Worm (Caenorhabditis elegans) whole organism, L1 larva: ENCODE data around the gene eif-2A.

Experiments used
- C04F5.9 ChIP-seq: sonication (generic microtip); optimal IDR thresholded peaks from 2 replicates; lab custom pipeline; 2016; ENCODE audit warnings: missing genetic modification characterization, missing compliant biosample characterization
- C16A3.4 ChIP-seq: fragments of 150-350 bp; optimal IDR thresholded peaks from 2 replicates; lab custom pipeline; 2014; ENCODE audit warnings: missing biosample characterization, missing genetic modification characterization
- C34B4.2 ChIP-seq: sonication (generic microtip); optimal IDR thresholded peaks from 2 replicates; lab custom pipeline; 2017; ENCODE audit warnings: mild to moderate bottlenecking, missing genetic modification characterization, missing compliant biosample characterization
- Y116A8C.19 ChIP-seq: sonication (generic microtip); optimal IDR thresholded peaks from 2 replicates; lab custom pipeline; 2016; ENCODE audit warnings: missing compliant biosample characterization, missing genetic modification characterization, borderline replicate concordance
- alr-1 ChIP-seq: fragments of 200-800 bp; sonication (Bioruptor generic); optimal IDR thresholded peaks from 2 replicates; lab custom pipeline; 2018; ENCODE audit warnings: borderline replicate concordance, mild to moderate bottlenecking, missing genetic modification characterization, missing compliant biosample characterization
- aly-2 ChIP-seq: fragments of 150-350 bp; optimal IDR thresholded peaks from 2 replicates; lab custom pipeline; 2014; ENCODE audit warnings: missing biosample characterization, missing genetic modification characterization
- ama-1 ChIP-seq: fragments of 150-350 bp; optimal IDR thresholded peaks from 2 replicates; lab custom pipeline; 2014
- blmp-1 ChIP-seq: fragments of 150-350 bp; optimal IDR thresholded peaks from 2 replicates; lab custom pipeline; 2014; ENCODE audit warnings: missing biosample characterization, missing genetic modification characterization
- ceh-63 ChIP-seq: fragments of 200-800 bp; sonication (Bioruptor generic); optimal IDR thresholded peaks from 2 replicates; lab custom pipeline; 2018; ENCODE audit warnings: mild to moderate bottlenecking, missing genetic modification characterization, missing compliant biosample characterization
- ceh-82 ChIP-seq, 3 experiments: fragments of 150-350 bp in 1 of 3; sonication (generic microtip) in 2 of 3; optimal IDR thresholded peaks; 2 replicates each; lab custom pipeline; 2014 to 2017; ENCODE audit warnings: missing biosample characterization in 3 of 3, missing genetic modification characterization in 3 of 3
- ceh-88 ChIP-seq: fragments of 200-800 bp; sonication (Bioruptor generic); IDR thresholded peaks from 2 replicates; pipeline ENCODE4 v1.3.6; 2022; ENCODE audit warnings: missing genetic modification characterization, missing compliant biosample characterization
- dpl-1 ChIP-seq, 3 experiments: fragments of 150-350 bp in 2 of 3; sonication (generic microtip) in 1 of 3; optimal IDR thresholded peaks; 2 replicates each; lab custom pipeline; 2014 to 2017; ENCODE audit warnings: missing biosample characterization in 3 of 3, missing genetic modification characterization in 3 of 3, missing genetic modification reagents in 3 of 3
- egl-13 ChIP-seq: sonication (generic microtip); optimal IDR thresholded peaks from 2 replicates; lab custom pipeline; 2016; ENCODE audit warnings: missing genotype, missing genetic modification reagents, missing genetic modification characterization, missing compliant biosample characterization
- egl-27 ChIP-seq, 2 experiments: fragments of 150-350 bp in 1 of 2; sonication (generic microtip); optimal IDR thresholded peaks; 3 replicates each; lab custom pipeline; 2017 to 2018; ENCODE audit warnings: missing biosample characterization in 2 of 2, missing genetic modification characterization in 2 of 2, missing genetic modification reagents in 2 of 2
- elt-2 ChIP-seq: sonication (generic microtip); optimal IDR thresholded peaks from 2 replicates; lab custom pipeline; 2016; ENCODE audit warnings: missing genetic modification characterization, mild to moderate bottlenecking, inconsistent platforms, missing compliant biosample characterization, missing genetic modification reagents
- elt-3 ChIP-seq, 6 experiments: fragments of 150-350 bp in 1 of 6; sonication (generic microtip); optimal IDR thresholded peaks; 2 replicates each; lab custom pipeline; 2017 to 2018; ENCODE audit warnings: missing biosample characterization in 6 of 6, missing genetic modification characterization in 6 of 6, inconsistent platforms in 1 of 6
- ets-5 ChIP-seq: fragments of 200-800 bp; sonication (Bioruptor generic); IDR thresholded peaks from 2 replicates; pipeline ENCODE4 v1.3.6; 2022; ENCODE audit warnings: missing genetic modification characterization, missing compliant biosample characterization
- fkh-4 ChIP-seq: sonication (generic microtip); optimal IDR thresholded peaks from 2 replicates; lab custom pipeline; 2016; ENCODE audit warnings: missing compliant biosample characterization, missing genetic modification characterization, borderline replicate concordance
- fkh-8 ChIP-seq: sonication (generic microtip); optimal IDR thresholded peaks from 2 replicates; lab custom pipeline; 2016; ENCODE audit warnings: mild to moderate bottlenecking, missing genetic modification characterization, missing compliant biosample characterization
- fos-1 ChIP-seq: fragments of 150-350 bp; optimal IDR thresholded peaks from 2 replicates; lab custom pipeline; 2014; ENCODE audit warnings: missing biosample characterization, missing genetic modification characterization
- grh-1 ChIP-seq: fragments of 200-800 bp; sonication (Bioruptor generic); IDR thresholded peaks from 2 replicates; pipeline ENCODE4 v1.3.6; 2022; ENCODE audit warnings: missing genetic modification reagents, missing genetic modification characterization, missing compliant biosample characterization
- hlh-17 ChIP-seq: fragments of 200-800 bp; sonication (Bioruptor generic); optimal IDR thresholded peaks from 2 replicates; lab custom pipeline; 2018; ENCODE audit warnings: missing genetic modification characterization, mild to moderate bottlenecking, missing compliant biosample characterization, moderate library complexity, borderline replicate concordance
- irx-1 ChIP-seq: sonication (generic microtip); optimal IDR thresholded peaks from 2 replicates; lab custom pipeline; 2016; ENCODE audit warnings: missing genetic modification characterization, missing compliant biosample characterization
- isw-1 ChIP-seq: fragments of 200-800 bp; sonication (Bioruptor generic); IDR thresholded peaks from 2 replicates; pipeline ENCODE4 v1.3.6; 2022; ENCODE audit warnings: missing genetic modification characterization, missing compliant biosample characterization
- jun-1 ChIP-seq: fragments of 150-350 bp; optimal IDR thresholded peaks from 2 replicates; lab custom pipeline; 2014; ENCODE audit warnings: missing biosample characterization, missing genetic modification reagents, missing genetic modification characterization
- lin-13 ChIP-seq: fragments of 150-350 bp; optimal IDR thresholded peaks from 2 replicates; lab custom pipeline; 2014; ENCODE audit warnings: missing biosample characterization, missing genetic modification reagents, missing genetic modification characterization
- lin-14 ChIP-seq: fragments of 200-800 bp; sonication (Bioruptor generic); optimal IDR thresholded peaks from 2 replicates; lab custom pipeline; 2018; ENCODE audit warnings: mild to moderate bottlenecking, missing genetic modification characterization, moderate library complexity, missing compliant biosample characterization
- lin-15B ChIP-seq: fragments of 150-350 bp; sonication (generic microtip); optimal IDR thresholded peaks from 3 replicates; lab custom pipeline; 2014; ENCODE audit warnings: missing biosample characterization, missing genetic modification characterization
- lsy-2 ChIP-seq, 2 experiments: fragments of 150-350 bp; optimal IDR thresholded peaks; 2 replicates each; lab custom pipeline; 2014; ENCODE audit warnings: missing biosample characterization in 2 of 2, missing genetic modification characterization in 2 of 2
- mef-2 ChIP-seq: fragments of 150-350 bp; optimal IDR thresholded peaks from 2 replicates; lab custom pipeline; 2014; ENCODE audit warnings: missing biosample characterization, missing genetic modification characterization
- nhr-11 ChIP-seq: fragments of 150-350 bp; optimal IDR thresholded peaks from 2 replicates; lab custom pipeline; 2014; ENCODE audit warnings: missing biosample characterization, missing genetic modification characterization
- nhr-47 ChIP-seq: sonication (generic microtip); optimal IDR thresholded peaks from 2 replicates; lab custom pipeline; 2016; ENCODE audit warnings: mild to moderate bottlenecking, missing genetic modification characterization, moderate library complexity, missing compliant biosample characterization
- nhr-71 ChIP-seq: sonication (generic microtip); optimal IDR thresholded peaks from 2 replicates; lab custom pipeline; 2016; ENCODE audit warnings: mild to moderate bottlenecking, missing genetic modification characterization, moderate library complexity, missing compliant biosample characterization
- nhr-76 ChIP-seq: sonication (generic microtip); optimal IDR thresholded peaks from 2 replicates; lab custom pipeline; 2017; ENCODE audit warnings: missing biosample characterization, missing genetic modification characterization
- nhr-77 ChIP-seq: fragments of 150-350 bp; optimal IDR thresholded peaks from 2 replicates; lab custom pipeline; 2014; ENCODE audit warnings: missing biosample characterization, missing genetic modification characterization
- nhr-84 ChIP-seq: sonication (generic microtip); optimal IDR thresholded peaks from 2 replicates; lab custom pipeline; 2017; ENCODE audit warnings: missing biosample characterization, missing genetic modification characterization
- nhr-85 ChIP-seq: sonication (generic microtip); peaks from one replicate; lab custom pipeline; 2016; ENCODE audit warnings: missing genetic modification characterization, inconsistent platforms, missing compliant biosample characterization
- nhr-90 ChIP-seq: sonication (generic microtip); optimal IDR thresholded peaks from 2 replicates; lab custom pipeline; 2016; ENCODE audit warnings: mild to moderate bottlenecking, missing genetic modification characterization, missing compliant biosample characterization; ENCODE audit not compliant: poor library complexity
- pag-3 ChIP-seq: sonication (generic microtip); optimal IDR thresholded peaks from 2 replicates; lab custom pipeline; 2017; ENCODE audit warnings: missing genetic modification characterization, mild to moderate bottlenecking, missing compliant biosample characterization, antibody characterized with exemption, borderline replicate concordance; ENCODE audit not compliant: insufficient read depth
- skn-1 ChIP-seq: fragments of 150-350 bp; optimal IDR thresholded peaks from 2 replicates; lab custom pipeline; 2014; ENCODE audit warnings: missing biosample characterization, missing genetic modification characterization
- snu-23 ChIP-seq: sonication (generic microtip); optimal IDR thresholded peaks from 2 replicates; lab custom pipeline; 2016; ENCODE audit warnings: missing genetic modification characterization, missing compliant biosample characterization
- sox-4 ChIP-seq: sonication (generic microtip); optimal IDR thresholded peaks from 2 replicates; lab custom pipeline; 2016; ENCODE audit warnings: missing genetic modification characterization, missing compliant biosample characterization
- sptf-1 ChIP-seq: fragments of 150-350 bp; optimal IDR thresholded peaks from 2 replicates; lab custom pipeline; 2014; ENCODE audit warnings: missing biosample characterization, missing genetic modification characterization
- sup-37 ChIP-seq: fragments of 200-800 bp; sonication (Bioruptor generic); optimal IDR thresholded peaks from 2 replicates; lab custom pipeline; 2018; ENCODE audit warnings: mild to moderate bottlenecking, missing genetic modification characterization, missing compliant biosample characterization
- swsn-7 ChIP-seq: sonication (generic microtip); optimal IDR thresholded peaks from 2 replicates; lab custom pipeline; 2016; ENCODE audit warnings: missing genetic modification characterization, missing compliant biosample characterization
- unc-30 ChIP-seq: sonication (generic microtip); optimal IDR thresholded peaks from 2 replicates; lab custom pipeline; 2017; ENCODE audit warnings: missing biosample characterization, missing genetic modification characterization
- xbp-1 ChIP-seq: sonication (generic microtip); optimal IDR thresholded peaks from 2 replicates; lab custom pipeline; 2016; ENCODE audit warnings: missing genetic modification characterization, missing compliant biosample characterization
- ztf-4 ChIP-seq: fragments of 150-350 bp; optimal IDR thresholded peaks from 2 replicates; lab custom pipeline; 2014; ENCODE audit warnings: missing biosample characterization, missing genetic modification characterization

Gene eif-2A

DNA sequence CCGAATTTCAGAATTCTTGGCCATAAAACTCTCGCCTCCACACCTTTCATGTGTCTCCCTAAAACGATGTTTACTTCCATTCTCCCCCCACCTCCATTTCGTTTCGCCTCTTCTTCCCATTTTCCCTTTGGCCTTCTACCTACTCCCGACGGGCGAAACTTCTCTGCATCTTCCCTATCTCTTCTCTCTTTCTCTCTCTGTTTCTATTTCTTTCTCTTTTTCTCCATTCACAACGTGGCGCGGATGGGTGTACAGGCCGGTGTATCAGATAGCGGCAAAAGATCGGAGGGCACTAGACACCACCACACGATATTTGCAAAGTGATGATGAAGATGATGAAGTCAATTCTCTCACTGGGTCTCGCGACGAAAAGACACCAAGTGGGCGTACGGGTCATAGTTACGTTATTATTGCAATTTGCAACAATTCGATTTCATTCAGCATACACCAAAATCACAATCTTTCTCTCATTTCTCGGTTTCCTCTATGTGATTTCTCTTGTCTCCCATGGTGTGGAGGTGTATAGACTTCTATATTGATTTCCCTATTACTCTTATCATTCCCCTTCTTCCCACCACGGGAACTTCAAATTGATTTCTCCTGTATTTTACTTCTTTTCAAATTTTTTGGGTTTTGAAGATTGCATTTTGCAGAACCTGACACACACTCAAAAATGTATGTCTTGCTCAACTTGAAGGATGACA lies 31.8 kb upstream of the eif-2A start, which contains the start of gene ztf-27 (continued):
- TF ChIP-seq nhr-84, result no peak
- TF ChIP-seq grh-1 (GFP tag; lab: Robert Waterston, UW), result no peak
- peak; percentile 62 for TF ChIP-seq nhr-71 (tag; lab: Kevin White, UChicago)
- TF ChIP-seq jun-1 (tag; lab: Kevin White, UChicago), result peak; percentile 28
- peak; percentile 82 for TF ChIP-seq blmp-1 (tag; lab: Kevin White, UChicago)
- TF ChIP-seq alr-1 (tag; lab: Kevin White, UChicago), result no peak
- TF ChIP-seq nhr-11, result no peak
- TF ChIP-seq ets-5, result no peak
- TF ChIP-seq pag-3 (tag; lab: Kevin White, UChicago), result no peak
- no peak for TF ChIP-seq dpl-1 (GFP tag; optimal IDR thresholded peaks at IDR 0.05; lab: Kevin White, UChicago)
- TF ChIP-seq, all 84 proteins: peak for 21

DNA sequence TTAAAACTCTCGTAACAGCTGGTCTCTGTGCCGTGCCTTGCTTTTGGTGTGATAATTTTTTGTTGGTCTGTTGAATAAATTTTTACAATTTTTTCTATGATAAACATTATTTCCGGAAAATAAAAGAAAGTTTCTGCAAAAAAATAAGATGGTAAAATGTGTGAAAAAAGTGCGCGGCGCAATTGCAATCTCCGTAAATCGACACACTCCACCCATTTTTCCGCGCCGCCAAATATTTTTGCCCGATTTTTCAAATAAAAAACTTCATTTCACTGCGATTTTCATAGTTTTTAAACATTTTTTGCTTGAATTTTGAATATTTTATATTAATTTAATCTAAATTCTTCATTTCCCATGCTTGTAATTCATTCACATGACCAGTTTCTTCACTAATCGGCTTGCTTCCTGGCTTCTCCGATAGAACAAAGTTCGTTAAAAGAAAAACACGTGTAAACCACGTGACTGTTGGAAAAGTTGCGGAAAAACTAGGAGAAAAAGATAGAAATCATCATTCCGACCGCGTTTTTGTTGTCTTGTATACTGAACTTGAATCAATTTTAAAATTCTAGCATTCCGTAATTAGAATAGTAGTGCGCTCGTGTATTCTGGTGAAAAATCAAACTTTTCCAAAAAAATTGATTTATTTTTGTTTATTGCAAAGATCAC lies 28.4 kb upstream of the eif-2A start:
- TF ChIP-seq nhr-76 (no peak), fkh-4 (tag; lab: Kevin White, UChicago) (no peak), nhr-90 (tag; lab: Kevin White, UChicago) (peak; percentile 70), ceh-82 (tag; optimal IDR thresholded peaks at IDR 0.05; lab: Kevin White, UChicago) (peak; percentile 70 to 76 (median 73)), elt-2 (peak; percentile 9), fos-1 (tag; lab: Kevin White, UChicago) (no peak), unc-30 (no peak), C34B4.2 (tag; lab: Kevin White, UChicago) (no peak), lin-14 (GFP tag; lab: Kevin White, UChicago) (peak; percentile 85), snu-23 (GFP tag; lab: Kevin White, UChicago) (peak; percentile 80), ceh-88 (GFP tag; lab: Robert Waterston, UW) (0 out of 2 replicates have a peak, but pooled peaks have one; percentile 20), nhr-77 (peak; percentile 37), ceh-63 (GFP tag; lab: Kevin White, UChicago) (no peak), C16A3.4 (peak; percentile 66), aly-2 (tag; lab: Kevin White, UChicago) (no peak), lin-13 (GFP tag; lab: Kevin White, UChicago) (peak; percentile 47), nhr-11 (no peak), hlh-17 (GFP tag; lab: Kevin White, UChicago) (no peak), lin-15B (tag; lab: Kevin White, UChicago) (peak; percentile 54), blmp-1 (tag; lab: Kevin White, UChicago) (peak; percentile 56), sup-37 (GFP tag; lab: Kevin White, UChicago) (peak; percentile 13), ztf-4 (tag; lab: Kevin White, UChicago) (no peak), egl-13 (peak; percentile 55), fkh-8 (peak; percentile 63), sptf-1 (tag; lab: Kevin White, UChicago) (no peak), egl-27 (tag; optimal IDR thresholded peaks at IDR 0.05; lab: Kevin White, UChicago) (no peak), jun-1 (tag; lab: Kevin White, UChicago) (peak; percentile 54), nhr-85 (peak; percentile 93), Y116A8C.19 (no peak), irx-1 (tag; lab: Kevin White, UChicago) (peak; percentile 49), C04F5.9 (tag; lab: Kevin White, UChicago) (peak; percentile 2), swsn-7 (tag; lab: Kevin White, UChicago) (peak; percentile 80), ama-1 (lab: Kevin White, UChicago) (peak; percentile 16), lsy-2 (tag; optimal IDR thresholded peaks at IDR 0.05; lab: Kevin White, UChicago) (peak; percentile 75 to 77), isw-1 (GFP tag; lab: Robert Waterston, UW) (peak; percentile 52), skn-1 (tag; lab: Kevin White, UChicago) (peak; percentile 61), sox-4 (no peak), mef-2 (no peak), nhr-47 (tag; lab: Kevin White, UChicago) (peak; percentile 80), xbp-1 (tag; lab: Kevin White, UChicago) (peak; percentile 73), alr-1 (tag; lab: Kevin White, UChicago) (no peak), elt-3 (tag; optimal IDR thresholded peaks at IDR 0.05; lab: Kevin White, UChicago) (peak in 2 of 6 experiments; percentile 0 to 56)
